Fruit fly (Drosophila melanogaster): ENCODE results near the gene stg.
A peak's percentile ranks its signal among the peaks of the same experiment; 100 is the strongest.

DNA sequence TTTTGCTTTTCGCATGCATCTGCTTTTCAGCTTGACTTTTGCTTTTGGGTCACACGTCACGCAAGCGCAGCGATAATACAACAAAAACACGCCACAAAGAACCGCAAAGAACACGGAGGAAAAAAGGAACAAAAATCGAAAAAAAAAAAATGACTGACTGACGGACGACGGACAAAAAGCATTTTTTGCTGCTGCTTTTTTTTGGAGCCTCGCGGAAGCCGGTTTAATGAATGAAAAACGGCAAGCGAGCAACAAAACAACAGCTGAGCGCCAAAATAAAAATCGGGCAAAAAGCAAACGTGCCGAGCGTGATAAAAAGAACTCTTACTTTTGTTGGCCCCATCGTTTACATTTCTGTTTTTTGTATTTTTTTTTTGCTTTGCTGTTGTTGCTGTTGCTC lies 1.2 kb downstream of the stg start:
- no peak for TF ChIP-seq kay (GFP tag; ENCODE audit: borderline replicate concordance)
- no peak for TF ChIP-seq CG5204 (GFP tag; optimal IDR thresholded peaks at IDR 0.05)
- no peak for TF ChIP-seq Hr96 (GFP tag; optimal IDR thresholded peaks at IDR 0.05)
- no peak for TF ChIP-seq CG1620 (GFP tag; optimal IDR thresholded peaks at IDR 0.05)
- TF ChIP-seq tj (GFP tag; optimal IDR thresholded peaks at IDR 0.05) = peak; percentile 29
- no peak for TF ChIP-seq Clk (GFP tag; optimal IDR thresholded peaks at IDR 0.05)
- no peak for TF ChIP-seq Mnt (GFP tag; optimal IDR thresholded peaks at IDR 0.05)

All from whole organism, adult.